Worm (Caenorhabditis elegans): ENCODE data around the gene F02A9.7.

- no peak for TF ChIP-seq W03F9.2 (tag; optimal IDR thresholded peaks at IDR 0.05)
- TF ChIP-seq him-1 (tag; optimal IDR thresholded peaks at IDR 0.05), result no peak
- TF ChIP-seq dao-5 (tag; optimal IDR thresholded peaks at IDR 0.05), result no peak
These were observed 39.2 kb upstream of the F02A9.7 start, which contains the start of gene ZK512.1 for ce11 chrIII:9114649-9115048.
